ENCODE assay signal across 1 fruit fly cellular context in the genomic region with DNA sequence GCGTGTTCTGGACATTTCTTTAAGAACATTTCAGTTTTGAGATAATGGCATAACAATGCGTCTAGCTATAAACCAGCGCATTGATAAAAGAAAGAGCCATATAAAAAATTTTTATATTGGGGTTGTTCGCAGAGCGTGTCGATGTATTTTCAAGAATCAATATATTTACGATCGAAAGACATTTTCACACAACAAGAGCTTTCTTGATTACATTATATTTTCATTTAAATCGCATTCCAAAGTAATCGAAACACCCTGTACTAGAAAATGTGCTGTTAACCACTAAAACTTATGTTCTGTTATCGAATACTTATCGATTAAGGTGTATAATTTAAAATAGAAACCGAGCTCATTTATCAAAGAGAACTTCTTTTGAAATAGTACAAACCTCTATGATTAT.
TF ChIP-seq lines count a peak whose summit lies in the region.

No protein-coding gene starts in this region.

TF ChIP-seq in whole organism, embryonic, 481 proteins besides CTCF, POLR2A, EP300 and RAD21 (continued from another document and continues in another):
- TF ChIP-seq Pdp1 (GFP tag; optimal IDR thresholded peaks at IDR 0.05; lab: Kevin White, UChicago) (peak; percentile 18 to 52), CG42726 (GFP tag; IDR thresholded peaks at IDR 0.05; lab: Robert Waterston, UW; ENCODE audit: partially characterized antibody) (no peak), CG3163 (GFP tag; optimal IDR thresholded peaks at IDR 0.05; lab: Kevin White, UChicago) (peak; percentile 8), CG7987 (GFP tag; optimal IDR thresholded peaks at IDR 0.05; lab: Kevin White, UChicago) (no peak), chn (GFP tag; optimal IDR thresholded peaks at IDR 0.05; lab: Kevin White, UChicago) (peak; percentile 11), unpg (GFP tag; optimal IDR thresholded peaks at IDR 0.05; lab: Kevin White, UChicago) (peak; percentile 64), CG1647 (GFP tag; optimal IDR thresholded peaks at IDR 0.05; lab: Kevin White, UChicago) (peak; percentile 23), CG15073 (GFP tag; optimal IDR thresholded peaks at IDR 0.05; lab: Kevin White, UChicago) (no peak), ems (GFP tag; optimal IDR thresholded peaks at IDR 0.05; lab: Kevin White, UChicago) (peak; percentile 34), CG32772 (GFP tag; IDR thresholded peaks at IDR 0.05; lab: Robert Waterston, UW) (no peak), gem (tag; optimal IDR thresholded peaks at IDR 0.05; lab: Kevin White, UChicago) (peak; percentile 70), CG11695 (GFP tag; IDR thresholded peaks at IDR 0.05; lab: Robert Waterston, UW) (no peak), maf-S (GFP tag; optimal IDR thresholded peaks at IDR 0.05; lab: Kevin White, UChicago) (peak; percentile 44), Ada2b (GFP tag; IDR thresholded peaks at IDR 0.05; lab: Robert Waterston, UW) (peak; percentile 58; the same call in 1 of the 2 replicates), gfzf (GFP tag; optimal IDR thresholded peaks at IDR 0.05; lab: Kevin White, UChicago) (no peak), en (GFP tag; optimal IDR thresholded peaks at IDR 0.05; lab: Kevin White, UChicago) (peak; percentile 32), CG6254 (GFP tag; optimal IDR thresholded peaks at IDR 0.05; lab: Kevin White, UChicago) (no peak), p53 (GFP tag; optimal IDR thresholded peaks at IDR 0.05; lab: Kevin White, UChicago) (no peak), crp (GFP tag; optimal IDR thresholded peaks at IDR 0.05; lab: Kevin White, UChicago) (no peak), psq (GFP tag; optimal IDR thresholded peaks at IDR 0.05; lab: Kevin White, UChicago) (no peak), Dad (GFP tag; optimal IDR thresholded peaks at IDR 0.05; lab: Kevin White, UChicago) (peak; percentile 40), jumu (GFP tag; optimal IDR thresholded peaks at IDR 0.05; lab: Kevin White, UChicago) (peak; percentile 27), slou (GFP tag; optimal IDR thresholded peaks at IDR 0.05; lab: Kevin White, UChicago) (peak; percentile 18), CG1529 (GFP tag; optimal IDR thresholded peaks at IDR 0.05; lab: Kevin White, UChicago) (peak; percentile 19), ranshi (GFP tag; IDR thresholded peaks at IDR 0.05; lab: Robert Waterston, UW) (peak; percentile 61; the same call in 1 of the 2 replicates), gcm (GFP tag; optimal IDR thresholded peaks at IDR 0.05; lab: Kevin White, UChicago) (no peak), nau (GFP tag; optimal IDR thresholded peaks at IDR 0.05; lab: Kevin White, UChicago) (no peak), CG14441 (GFP tag; IDR thresholded peaks at IDR 0.05; lab: Robert Waterston, UW) (no peak), caup (GFP tag; optimal IDR thresholded peaks at IDR 0.05; lab: Kevin White, UChicago; ENCODE audit: severe bottlenecking) (peak; percentile 47), Hr51 (GFP tag; optimal IDR thresholded peaks at IDR 0.05; lab: Kevin White, UChicago) (peak in 1 of 2 experiments; percentile 28), Drgx (GFP tag; IDR thresholded peaks at IDR 0.05; lab: Robert Waterston, UW) (no peak), grn (GFP tag; optimal IDR thresholded peaks at IDR 0.05; lab: Kevin White, UChicago) (no peak), CG9817 (tag; optimal IDR thresholded peaks at IDR 0.05; lab: Kevin White, UChicago) (peak; percentile 64), CG6272 (GFP tag; IDR thresholded peaks at IDR 0.05; lab: Robert Waterston, UW) (no peak), her (GFP tag; optimal IDR thresholded peaks at IDR 0.05; lab: Kevin White, UChicago) (no peak), Med (GFP tag; lab: Kevin White, UChicago) (peak; percentile 91), CG4404 (GFP tag; IDR thresholded peaks at IDR 0.05; lab: Robert Waterston, UW) (no peak), gcm2 (GFP tag; optimal IDR thresholded peaks at IDR 0.05; lab: Kevin White, UChicago) (no peak), trem (tag; optimal IDR thresholded peaks at IDR 0.05; lab: Kevin White, UChicago) (no peak), CG10543 (GFP tag; optimal IDR thresholded peaks at IDR 0.05; lab: Kevin White, UChicago) (peak; percentile 70), CG15601 (tag; optimal IDR thresholded peaks at IDR 0.05; lab: Kevin White, UChicago) (peak; percentile 7), zfh1 (GFP tag; IDR thresholded peaks at IDR 0.05; lab: Robert Waterston, UW) (peak; percentile 59; the same call in 2 of the 3 replicates), MBD-R2 (GFP tag; IDR thresholded peaks at IDR 0.05; lab: Robert Waterston, UW) (peak; percentile 20; the same call in 1 of the 2 replicates), sr (GFP tag; IDR thresholded peaks at IDR 0.05; lab: Robert Waterston, UW) (no peak), sob (GFP tag; IDR thresholded peaks at IDR 0.05; lab: Robert Waterston, UW) (peak; percentile 55; the same call in 1 of the 2 replicates), CG1233 (GFP tag; optimal IDR thresholded peaks at IDR 0.05; lab: Kevin White, UChicago) (no peak), CG4854 (GFP tag; optimal IDR thresholded peaks at IDR 0.05; lab: Kevin White, UChicago) (peak; percentile 31), fu2 (GFP tag; optimal IDR thresholded peaks at IDR 0.05; lab: Kevin White, UChicago) (peak; percentile 30), CG3847 (GFP tag; IDR thresholded peaks at IDR 0.05; lab: Robert Waterston, UW) (peak; percentile 41; the same call in 1 of the 2 replicates), CG2129 (GFP tag; IDR thresholded peaks at IDR 0.05; lab: Robert Waterston, UW; ENCODE audit: partially characterized antibody) (no peak), CG12942 (GFP tag; optimal IDR thresholded peaks at IDR 0.05; lab: Kevin White, UChicago) (no peak), CG7556 (GFP tag; optimal IDR thresholded peaks at IDR 0.05; lab: Kevin White, UChicago) (peak; percentile 19), CG12236 (GFP tag; optimal IDR thresholded peaks at IDR 0.05; lab: Kevin White, UChicago) (peak; percentile 14), MTF-1 (GFP tag; optimal IDR thresholded peaks at IDR 0.05; lab: Kevin White, UChicago; ENCODE audit: borderline replicate concordance) (no peak), CG12219 (GFP tag; optimal IDR thresholded peaks at IDR 0.05; lab: Kevin White, UChicago) (peak; percentile 3), CG12155 (GFP tag; optimal IDR thresholded peaks at IDR 0.05; lab: Kevin White, UChicago) (peak; percentile 38), CG6791 (GFP tag; IDR thresholded peaks at IDR 0.05; lab: Robert Waterston, UW; ENCODE audit: partially characterized antibody) (no peak), Dbx (GFP tag; IDR thresholded peaks at IDR 0.05; lab: Robert Waterston, UW) (peak; percentile 49; the same call in 1 of the 3 replicates), CG4282 (GFP tag; optimal IDR thresholded peaks at IDR 0.05; lab: Kevin White, UChicago) (no peak), Bteb2 (GFP tag; optimal IDR thresholded peaks at IDR 0.05; lab: Kevin White, UChicago) (peak; percentile 28), dysf (GFP tag; IDR thresholded peaks at IDR 0.05; lab: Robert Waterston, UW) (peak; percentile 62; the same call in 2 of the 3 replicates), chm (GFP tag; IDR thresholded peaks at IDR 0.05; lab: Robert Waterston, UW) (no peak), kni (GFP tag; optimal IDR thresholded peaks at IDR 0.05; lab: Kevin White, UChicago) (no peak), Neu2 (GFP tag; optimal IDR thresholded peaks at IDR 0.05; lab: Kevin White, UChicago; ENCODE audit: borderline replicate concordance) (peak; percentile 74), Ets65A (GFP tag; lab: Kevin White, UChicago) (peak; percentile 94), cas (GFP tag; IDR thresholded peaks at IDR 0.05; lab: Robert Waterston, UW) (no peak), tin (GFP tag; optimal IDR thresholded peaks at IDR 0.05; lab: Kevin White, UChicago) (peak; percentile 34), CG3281 (GFP tag; optimal IDR thresholded peaks at IDR 0.05; lab: Kevin White, UChicago) (no peak), sug (tag; optimal IDR thresholded peaks at IDR 0.05; lab: Kevin White, UChicago) (peak; percentile 44), fd3F (GFP tag; optimal IDR thresholded peaks at IDR 0.05; lab: Kevin White, UChicago) (peak; percentile 59), CG17359 (tag; optimal IDR thresholded peaks at IDR 0.05; lab: Kevin White, UChicago) (no peak), Blimp-1 (GFP tag; optimal IDR thresholded peaks at IDR 0.05; lab: Kevin White, UChicago) (no peak), pum (GFP tag; optimal IDR thresholded peaks at IDR 0.05; lab: Kevin White, UChicago) (no peak), mam (GFP tag; optimal IDR thresholded peaks at IDR 0.05; lab: Kevin White, UChicago) (peak; percentile 64), CG10366 (GFP tag; IDR thresholded peaks at IDR 0.05; lab: Robert Waterston, UW) (peak; percentile 75), CG4424 (GFP tag; optimal IDR thresholded peaks at IDR 0.05; lab: Kevin White, UChicago) (no peak), CG11085 (GFP tag; IDR thresholded peaks at IDR 0.05; lab: Robert Waterston, UW) (no peak), tio (GFP tag; optimal IDR thresholded peaks at IDR 0.05; lab: Kevin White, UChicago) (peak; percentile 49), Hsf (GFP tag; optimal IDR thresholded peaks at IDR 0.05; lab: Kevin White, UChicago) (peak; percentile 40), grau (tag; optimal IDR thresholded peaks at IDR 0.05; lab: Kevin White, UChicago) (peak; percentile 66), CG4820 (GFP tag; optimal IDR thresholded peaks at IDR 0.05; lab: Kevin White, UChicago) (peak; percentile 32), CrebB (tag; optimal IDR thresholded peaks at IDR 0.05; lab: Kevin White, UChicago) (peak; percentile 38), CG12769 (tag; optimal IDR thresholded peaks at IDR 0.05; lab: Kevin White, UChicago) (peak; percentile 38), CG31224 (GFP tag; IDR thresholded peaks at IDR 0.05; lab: Robert Waterston, UW) (no peak), NfI (GFP tag; optimal IDR thresholded peaks at IDR 0.05; lab: Kevin White, UChicago) (peak; percentile 67), CG11560 (tag; IDR thresholded peaks at IDR 0.05; lab: Robert Waterston, UW) (peak; percentile 94), CG9609 (GFP tag; optimal IDR thresholded peaks at IDR 0.05; lab: Kevin White, UChicago) (peak; percentile 32), Camta (GFP tag; optimal IDR thresholded peaks at IDR 0.05; lab: Kevin White, UChicago) (peak; percentile 53), hth (optimal IDR thresholded peaks at IDR 0.05; lab: Kevin White, UChicago) (no peak), Atf-2 (GFP tag; optimal IDR thresholded peaks at IDR 0.05; lab: Kevin White, UChicago) (no peak), shn (GFP tag; optimal IDR thresholded peaks at IDR 0.05; lab: Kevin White, UChicago) (no peak), CG11723 (GFP tag; optimal IDR thresholded peaks at IDR 0.05; lab: Kevin White, UChicago) (no peak), CG2202 (tag; optimal IDR thresholded peaks at IDR 0.05; lab: Kevin White, UChicago) (no peak), H2.0 (GFP tag; IDR thresholded peaks at IDR 0.05; lab: Robert Waterston, UW) (no peak), crc (GFP tag; optimal IDR thresholded peaks at IDR 0.05; lab: Kevin White, UChicago) (peak; percentile 25), sens (GFP tag; lab: Kevin White, UChicago) (peak; percentile 91), CG33213 (GFP tag; optimal IDR thresholded peaks at IDR 0.05; lab: Kevin White, UChicago) (peak; percentile 25), CG2120 (GFP tag; optimal IDR thresholded peaks at IDR 0.05; lab: Kevin White, UChicago) (peak; percentile 77), Hr3 (GFP tag; optimal IDR thresholded peaks at IDR 0.05; lab: Kevin White, UChicago) (peak; percentile 27), mirr (GFP tag; optimal IDR thresholded peaks at IDR 0.05; lab: Kevin White, UChicago) (no peak), CG15696 (tag; optimal IDR thresholded peaks at IDR 0.05; lab: Kevin White, UChicago) (no peak), Ssrp (tag; optimal IDR thresholded peaks at IDR 0.05; lab: Kevin White, UChicago) (peak; percentile 41), B-H2 (GFP tag; optimal IDR thresholded peaks at IDR 0.05; lab: Kevin White, UChicago) (peak; percentile 31), sd (tag; optimal IDR thresholded peaks at IDR 0.05; lab: Kevin White, UChicago) (peak; percentile 84), Ravus (GFP tag; IDR thresholded peaks at IDR 0.05; lab: Robert Waterston, UW) (peak; percentile 10; the same call in 1 of the 2 replicates), CG17186 (GFP tag; optimal IDR thresholded peaks at IDR 0.05; lab: Kevin White, UChicago) (no peak), CG8478 (optimal IDR thresholded peaks at IDR 0.05; lab: Kevin White, UChicago) (no peak), vvl (GFP tag; IDR thresholded peaks at IDR 0.05; lab: Robert Waterston, UW) (peak; percentile 65), CG10147 (GFP tag; optimal IDR thresholded peaks at IDR 0.05; lab: Kevin White, UChicago) (peak; percentile 49), CG3838 (GFP tag; optimal IDR thresholded peaks at IDR 0.05; lab: Kevin White, UChicago) (no peak), CG1603 (tag; optimal IDR thresholded peaks at IDR 0.05; lab: Kevin White, UChicago) (peak; percentile 31), Aef1 (GFP tag; IDR thresholded peaks at IDR 0.05; lab: Robert Waterston, UW) (peak; percentile 22; the same call in 1 of the 3 replicates), bab2 (GFP tag; optimal IDR thresholded peaks at IDR 0.05; lab: Kevin White, UChicago) (peak; percentile 19), kay (GFP tag; optimal IDR thresholded peaks at IDR 0.05; lab: Kevin White, UChicago) (peak; percentile 7), CG16813 (GFP tag; IDR thresholded peaks at IDR 0.05; lab: Robert Waterston, UW; ENCODE audit: partially characterized antibody) (no peak), CG33557 (GFP tag; optimal IDR thresholded peaks at IDR 0.05; lab: Kevin White, UChicago) (peak; percentile 1), Ptx1 (GFP tag; IDR thresholded peaks at IDR 0.05; lab: Robert Waterston, UW) (no peak), Dip3 (GFP tag; optimal IDR thresholded peaks at IDR 0.05; lab: Kevin White, UChicago) (peak; percentile 40), CG12104 (GFP tag; optimal IDR thresholded peaks at IDR 0.05; lab: Kevin White, UChicago) (peak; percentile 43), Dek (tag; optimal IDR thresholded peaks at IDR 0.05; lab: Kevin White, UChicago) (peak; percentile 42), Deaf1 (tag; optimal IDR thresholded peaks at IDR 0.05; lab: Kevin White, UChicago) (no peak), Sry-δ (GFP tag; optimal IDR thresholded peaks at IDR 0.05; lab: Kevin White, UChicago) (peak; percentile 12), CG6854 (GFP tag; optimal IDR thresholded peaks at IDR 0.05; lab: Kevin White, UChicago) (no peak), Fer2 (tag; optimal IDR thresholded peaks at IDR 0.05; lab: Kevin White, UChicago) (no peak), zen (tag; optimal IDR thresholded peaks at IDR 0.05; lab: Kevin White, UChicago) (no peak), Max (GFP tag; optimal IDR thresholded peaks at IDR 0.05; lab: Kevin White, UChicago) (peak; percentile 36), run (tag; optimal IDR thresholded peaks at IDR 0.05; lab: Kevin White, UChicago) (no peak), CG5180 (GFP tag; optimal IDR thresholded peaks at IDR 0.05; lab: Kevin White, UChicago) (no peak), Hmr (GFP tag; optimal IDR thresholded peaks at IDR 0.05; lab: Kevin White, UChicago) (peak; percentile 34)
